Fruit fly (Drosophila melanogaster) whole organism: ENCODE data around the gene CG15879.

Experiments used
- CG8478 ChIP-seq: fragments of >200 bp; optimal IDR thresholded peaks from 2 replicates; lab custom pipeline; 2018; ENCODE audit warnings: inconsistent platforms
- Dll ChIP-seq: fragments of >200 bp; optimal IDR thresholded peaks from 2 replicates; lab custom pipeline; 2017
- EcR ChIP-seq, 2 experiments: fragments of >200 bp; optimal IDR thresholded peaks; 2 replicates each; lab custom pipeline; 2017; ENCODE audit warnings: missing biosample characterization in 2 of 2, missing genetic modification characterization in 2 of 2, missing genetic modification reagents in 2 of 2
- pan ChIP-seq: fragments of >200 bp; optimal IDR thresholded peaks from 2 replicates; lab custom pipeline; 2017
- psq ChIP-seq: fragments of >200 bp; optimal IDR thresholded peaks from 2 replicates; lab custom pipeline; 2017
- usp ChIP-seq: fragments of >200 bp; optimal IDR thresholded peaks from 2 replicates; lab custom pipeline; 2017; ENCODE audit warnings: missing biosample characterization, missing genetic modification characterization, mixed read lengths

dm6 chr3L:2145019-2145418 lies 23.9 kb downstream of the CG15879 start:
- no peak for TF ChIP-seq CG8478
- no peak for TF ChIP-seq psq (lab: Kevin White, UChicago)
- no peak for TF ChIP-seq pan
- TF ChIP-seq Dll (lab: Kevin White, UChicago): no peak
- no peak for TF ChIP-seq EcR (GFP tag; optimal IDR thresholded peaks at IDR 0.05; lab: Kevin White, UChicago)
- no peak for TF ChIP-seq usp (GFP tag; lab: Kevin White, UChicago)
